Fruit fly (Drosophila melanogaster) Kc167 (cell line): Measurements from ENCODE around the gene CG6683.

ENCODE experiments used
- Sin3A ChIP-seq: fragments of >200 bp; optimal IDR thresholded peaks from 2 replicates; lab custom pipeline; 2018; ENCODE audit warnings: missing external identifiers
- insv ChIP-seq: fragments of >200 bp; optimal IDR thresholded peaks from 3 replicates; lab custom pipeline; 2018; ENCODE audit warnings: missing external identifiers
- psq ChIP-seq: fragments of >200 bp; optimal IDR thresholded peaks from 2 replicates; lab custom pipeline; 2017; ENCODE audit warnings: missing external identifiers

- TF ChIP-seq Sin3A (lab: Kevin White, UChicago) (no peak), psq (lab: Kevin White, UChicago) (no peak), insv (lab: Kevin White, UChicago) (no peak)
Observed at dm6 chr3L:8519232-8519631, 4.5 kb upstream of the CG6683 start.
